Fruit fly (Drosophila melanogaster): ENCODE measurements around the gene Atg17.

The Atg17 gene

DNA sequence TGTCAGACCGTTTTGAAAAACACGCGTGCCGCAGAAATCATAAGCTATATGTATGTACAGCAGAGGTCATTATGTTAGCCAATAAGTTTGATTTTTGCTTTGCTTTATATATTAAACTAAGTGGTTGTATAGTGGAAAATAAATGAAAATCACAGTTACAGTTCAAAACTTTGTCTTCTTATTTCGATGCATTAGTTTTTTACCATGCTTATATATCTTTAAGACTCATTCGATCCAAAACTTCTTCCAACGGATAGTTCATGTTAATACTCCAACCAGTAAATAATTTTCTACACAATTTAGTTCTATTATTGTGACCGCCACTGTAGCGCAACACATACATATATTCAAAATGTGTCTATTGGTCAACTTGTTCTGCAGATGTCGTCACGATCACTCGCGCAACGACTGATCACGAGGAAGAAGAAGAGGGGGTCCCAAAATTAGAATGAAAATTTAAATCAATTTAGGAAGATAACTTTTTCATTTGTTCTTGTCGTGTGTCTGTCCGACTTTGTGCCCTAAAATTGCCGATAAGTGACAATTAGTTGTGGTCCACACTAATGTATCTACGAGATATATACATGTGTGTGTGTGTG, 36.1 kb downstream of the Atg17 start (continued):
- peak; percentile 58 for TF ChIP-seq NfI (GFP tag; optimal IDR thresholded peaks at IDR 0.05)
- TF ChIP-seq lov (optimal IDR thresholded peaks at IDR 0.05), result no peak
- no peak for TF ChIP-seq lov (GFP tag; IDR thresholded peaks at IDR 0.05)
- peak; percentile 26 for TF ChIP-seq CHES-1-like (GFP tag; optimal IDR thresholded peaks at IDR 0.05)
- peak; percentile 23; the same call in 1 of the 3 replicates for TF ChIP-seq Mrtf (GFP tag; IDR thresholded peaks at IDR 0.05)
- peak; percentile 54 for TF ChIP-seq al (GFP tag; IDR thresholded peaks at IDR 0.05)
- no peak for TF ChIP-seq exex (tag; optimal IDR thresholded peaks at IDR 0.05)
- TF ChIP-seq mld (GFP tag; IDR thresholded peaks at IDR 0.05; ENCODE audit: partially characterized antibody), result no peak
- peak in 1 of 2 experiments; percentile 76 for TF ChIP-seq bsh (GFP tag; optimal IDR thresholded peaks at IDR 0.05)
- TF ChIP-seq Dip2 (GFP tag; IDR thresholded peaks at IDR 0.05), result no peak
- TF ChIP-seq CG8281 (tag; optimal IDR thresholded peaks at IDR 0.05), result peak; percentile 48
- no peak for TF ChIP-seq sc (optimal IDR thresholded peaks at IDR 0.05)
- TF ChIP-seq sc (GFP tag; optimal IDR thresholded peaks at IDR 0.05), result peak; percentile 46
- 0 out of 2 replicates have a peak, but pooled peaks have one; percentile 6 for TF ChIP-seq ttk (GFP tag; IDR thresholded peaks at IDR 0.05)
- no peak for TF ChIP-seq Elba2 (GFP tag; optimal IDR thresholded peaks at IDR 0.05)
- peak; percentile 40 for TF ChIP-seq jing (GFP tag; optimal IDR thresholded peaks at IDR 0.05)
- peak; percentile 46 for TF ChIP-seq BtbVII (GFP tag; optimal IDR thresholded peaks at IDR 0.05)
- TF ChIP-seq tup (GFP tag; optimal IDR thresholded peaks at IDR 0.05), result no peak
- peak; percentile 20 for TF ChIP-seq oc (tag; optimal IDR thresholded peaks at IDR 0.05)
- TF ChIP-seq pros (GFP tag; optimal IDR thresholded peaks at IDR 0.05), result no peak
- TF ChIP-seq CG4424 (GFP tag; optimal IDR thresholded peaks at IDR 0.05), result peak; percentile 64
- peak; percentile 24 for TF ChIP-seq salm (tag; optimal IDR thresholded peaks at IDR 0.05)
- TF ChIP-seq en (GFP tag; optimal IDR thresholded peaks at IDR 0.05), result no peak
- no peak for TF ChIP-seq Hr78 (GFP tag; optimal IDR thresholded peaks at IDR 0.05)
- peak; percentile 38; the same call in 1 of the 2 replicates for TF ChIP-seq gt (GFP tag; IDR thresholded peaks at IDR 0.05)
- no peak for TF ChIP-seq HmgD (GFP tag; optimal IDR thresholded peaks at IDR 0.05)
- no peak for TF ChIP-seq CG10565 (GFP tag; optimal IDR thresholded peaks at IDR 0.05)
- no peak for TF ChIP-seq repo (GFP tag; optimal IDR thresholded peaks at IDR 0.05)
- no peak for TF ChIP-seq nerfin-2 (GFP tag; IDR thresholded peaks at IDR 0.05; ENCODE audit: partially characterized antibody)
- no peak for TF ChIP-seq CG17186 (GFP tag; optimal IDR thresholded peaks at IDR 0.05)
- TF ChIP-seq Dp (GFP tag; optimal IDR thresholded peaks at IDR 0.05), result no peak
- peak; percentile 47 for TF ChIP-seq CG11723 (GFP tag; optimal IDR thresholded peaks at IDR 0.05)
- no peak for TF ChIP-seq TFAM (GFP tag; optimal IDR thresholded peaks at IDR 0.05)
- no peak for TF ChIP-seq CG17612 (GFP tag; IDR thresholded peaks at IDR 0.05)
- TF ChIP-seq CG14860 (GFP tag; IDR thresholded peaks at IDR 0.05; ENCODE audit: partially characterized antibody), result no peak
- no peak for TF ChIP-seq crc (GFP tag; optimal IDR thresholded peaks at IDR 0.05)
- peak; percentile 21 for TF ChIP-seq schlank (tag; optimal IDR thresholded peaks at IDR 0.05)
- TF ChIP-seq HmgZ (tag; optimal IDR thresholded peaks at IDR 0.05), result peak; percentile 24
- TF ChIP-seq PHDP (tag; optimal IDR thresholded peaks at IDR 0.05), result peak; percentile 79
- no peak; the same call in 1 of the 2 replicates for TF ChIP-seq peb (GFP tag; IDR thresholded peaks at IDR 0.05)
- TF ChIP-seq Dek (tag; optimal IDR thresholded peaks at IDR 0.05), result peak; percentile 47
- no peak for TF ChIP-seq CkIIα-i1 (GFP tag; IDR thresholded peaks at IDR 0.05)
- no peak for TF ChIP-seq zen (tag; optimal IDR thresholded peaks at IDR 0.05)
- peak; percentile 15; the same call in 1 of the 3 replicates for TF ChIP-seq CG11560 (tag; IDR thresholded peaks at IDR 0.05)
- peak; percentile 41 to 56 for TF ChIP-seq Pdp1 (GFP tag; optimal IDR thresholded peaks at IDR 0.05)
- TF ChIP-seq Hr3 (GFP tag; optimal IDR thresholded peaks at IDR 0.05), result peak; percentile 45
- no peak for TF ChIP-seq gce (GFP tag; IDR thresholded peaks at IDR 0.05)
- peak; percentile 47; the same call in 1 of the 2 replicates for TF ChIP-seq esg (GFP tag; conservative IDR thresholded peaks at IDR 0.05)
- TF ChIP-seq zfh1 (GFP tag; IDR thresholded peaks at IDR 0.05), result 0 out of 3 replicates have a peak, but pooled peaks have one; percentile 56
- no peak for TF ChIP-seq zen2 (GFP tag; IDR thresholded peaks at IDR 0.05; ENCODE audit: partially characterized antibody)
